Fruit fly (Drosophila melanogaster): ENCODE results near the gene Nup133.

The Nup133 gene

dm6 chr3R:22664274-22664673, 26.1 kb upstream of the Nup133 start (continued):
- peak; percentile 33 for TF ChIP-seq CG8388 (GFP tag; optimal IDR thresholded peaks at IDR 0.05)
- no peak for TF ChIP-seq HmgD (GFP tag; optimal IDR thresholded peaks at IDR 0.05)
- no peak for TF ChIP-seq org-1 (GFP tag; optimal IDR thresholded peaks at IDR 0.05)
- no peak for TF ChIP-seq CG11398 (GFP tag; optimal IDR thresholded peaks at IDR 0.05)
- no peak for TF ChIP-seq CG1647 (GFP tag; optimal IDR thresholded peaks at IDR 0.05)
- no peak for TF ChIP-seq CG8359 (GFP tag; optimal IDR thresholded peaks at IDR 0.05; ENCODE audit: borderline replicate concordance)
- peak; percentile 60 for TF ChIP-seq CG17328 (GFP tag; IDR thresholded peaks at IDR 0.05)
- TF ChIP-seq CG14710 (tag; optimal IDR thresholded peaks at IDR 0.05), result peak; percentile 0
- no peak for TF ChIP-seq Sin3A (optimal IDR thresholded peaks at IDR 0.05)
- no peak for TF ChIP-seq bigmax (GFP tag; optimal IDR thresholded peaks at IDR 0.05)
- no peak for TF ChIP-seq CG4617 (GFP tag; optimal IDR thresholded peaks at IDR 0.05; ENCODE audit: borderline replicate concordance)
- TF ChIP-seq Ptx1 (GFP tag; IDR thresholded peaks at IDR 0.05), result peak; percentile 47; the same call in 1 of the 2 replicates
- no peak for TF ChIP-seq br (optimal IDR thresholded peaks at IDR 0.05)
- no peak for TF ChIP-seq B-H2 (GFP tag; optimal IDR thresholded peaks at IDR 0.05)
- no peak for TF ChIP-seq nom (GFP tag; optimal IDR thresholded peaks at IDR 0.05)
- no peak for TF ChIP-seq Lhr (GFP tag; optimal IDR thresholded peaks at IDR 0.05)
- TF ChIP-seq CG17361 (GFP tag; IDR thresholded peaks at IDR 0.05), result 0 out of 3 replicates have a peak, but pooled peaks have one; percentile 22
- no peak for TF ChIP-seq CG32532 (GFP tag; IDR thresholded peaks at IDR 0.05)
- no peak for TF ChIP-seq CHES-1-like (GFP tag; optimal IDR thresholded peaks at IDR 0.05)
- no peak for TF ChIP-seq dmrt11E (tag; optimal IDR thresholded peaks at IDR 0.05)
- peak; percentile 32 for TF ChIP-seq NC2β (GFP tag; optimal IDR thresholded peaks at IDR 0.05)
- TF ChIP-seq sim (GFP tag; IDR thresholded peaks at IDR 0.05), result no peak
- no peak for TF ChIP-seq h (optimal IDR thresholded peaks at IDR 0.05)
- peak; percentile 44; the same call in 1 of the 2 replicates for TF ChIP-seq Nf-YA (GFP tag; IDR thresholded peaks at IDR 0.05)
- TF ChIP-seq danr (GFP tag; IDR thresholded peaks at IDR 0.05), result peak; percentile 26; the same call in 1 of the 2 replicates
- no peak for TF ChIP-seq aop (GFP tag; IDR thresholded peaks at IDR 0.05)
- TF ChIP-seq nau (GFP tag; optimal IDR thresholded peaks at IDR 0.05), result no peak
- TF ChIP-seq tgo (GFP tag; IDR thresholded peaks at IDR 0.05), result no peak
- TF ChIP-seq tio (GFP tag; optimal IDR thresholded peaks at IDR 0.05), result peak; percentile 8
- TF ChIP-seq Meics (GFP tag; optimal IDR thresholded peaks at IDR 0.05), result no peak
- TF ChIP-seq CG34422 (GFP tag; IDR thresholded peaks at IDR 0.05), result peak; percentile 55; the same call in 1 of the 3 replicates
- peak; percentile 77 for TF ChIP-seq Optix (GFP tag; IDR thresholded peaks at IDR 0.05)
- TF ChIP-seq Fer3 (tag; optimal IDR thresholded peaks at IDR 0.05), result peak; percentile 17
- TF ChIP-seq ftz-f1 (GFP tag; optimal IDR thresholded peaks at IDR 0.05), result no peak
- no peak for TF ChIP-seq CG11085 (GFP tag; IDR thresholded peaks at IDR 0.05)
- TF ChIP-seq Doc2 (GFP tag; IDR thresholded peaks at IDR 0.05), result no peak
- TF ChIP-seq repo (GFP tag; optimal IDR thresholded peaks at IDR 0.05), result no peak
- TF ChIP-seq Dll (GFP tag; IDR thresholded peaks at IDR 0.05; ENCODE audit: partially characterized antibody), result no peak
- peak; percentile 65; the same call in 2 of the 3 replicates for TF ChIP-seq otp (GFP tag; IDR thresholded peaks at IDR 0.05)
- TF ChIP-seq btn (GFP tag; optimal IDR thresholded peaks at IDR 0.05), result no peak
- TF ChIP-seq CG9797 (GFP tag; optimal IDR thresholded peaks at IDR 0.05), result no peak
- no peak for TF ChIP-seq ato (GFP tag; IDR thresholded peaks at IDR 0.05; ENCODE audit: partially characterized antibody)
- TF ChIP-seq Abd-B (GFP tag; optimal IDR thresholded peaks at IDR 0.05), result peak; percentile 36
- peak; percentile 41 for TF ChIP-seq lab (GFP tag; optimal IDR thresholded peaks at IDR 0.05)
- TF ChIP-seq Dbx (GFP tag; IDR thresholded peaks at IDR 0.05), result peak; percentile 46; the same call in 1 of the 3 replicates
- no peak for TF ChIP-seq D19A (tag; optimal IDR thresholded peaks at IDR 0.05)
- TF ChIP-seq CG12769 (tag; optimal IDR thresholded peaks at IDR 0.05), result peak; percentile 26
- no peak for TF ChIP-seq CG7372 (GFP tag; IDR thresholded peaks at IDR 0.05)
- no peak for TF ChIP-seq dati (GFP tag; IDR thresholded peaks at IDR 0.05)
- no peak for TF ChIP-seq crc (GFP tag; optimal IDR thresholded peaks at IDR 0.05)
- TF ChIP-seq nerfin-1 (tag; optimal IDR thresholded peaks at IDR 0.05), result no peak
- TF ChIP-seq CG10959 (GFP tag; IDR thresholded peaks at IDR 0.05), result 0 out of 2 replicates have a peak, but pooled peaks have one; percentile 43
